Worm (Caenorhabditis elegans): ENCODE data around the gene cest-12.

ce11 chrIII:12130769-12131168, 23.4 kb upstream of the cest-12 start:
- TF ChIP-seq mes-4 (tag; optimal IDR thresholded peaks at IDR 0.05) (no peak), sea-2 (GFP tag; IDR thresholded peaks at IDR 0.05) (no peak), egl-18 (GFP tag; IDR thresholded peaks at IDR 0.05) (no peak), Y56A3A.18 (GFP tag; IDR thresholded peaks at IDR 0.05) (no peak)

Measured in whole organism, young adult.